Fruit fly (Drosophila melanogaster) whole organism, wandering third instar larva: ENCODE measurements around the gene pigeon.

Experiments
- Dfd ChIP-seq: fragments of >200 bp; optimal IDR thresholded peaks from 2 replicates; lab custom pipeline; 2017; ENCODE audit warnings: missing biosample characterization, missing genetic modification characterization
- GATAd ChIP-seq: sonication (Bioruptor generic); optimal IDR thresholded peaks from 2 replicates; lab custom pipeline; 2016; ENCODE audit warnings: missing biosample characterization, missing genetic modification characterization
- Hr83 ChIP-seq: fragments of 200-300 bp; sonication (Bioruptor generic); optimal IDR thresholded peaks from 2 replicates; lab custom pipeline; 2016; ENCODE audit warnings: missing biosample characterization, mild to moderate bottlenecking, missing genetic modification characterization, moderate library complexity; ENCODE audit not compliant: poor library complexity, severe bottlenecking
- pan ChIP-seq: fragments of >200 bp; optimal IDR thresholded peaks from 2 replicates; lab custom pipeline; 2017

DNA sequence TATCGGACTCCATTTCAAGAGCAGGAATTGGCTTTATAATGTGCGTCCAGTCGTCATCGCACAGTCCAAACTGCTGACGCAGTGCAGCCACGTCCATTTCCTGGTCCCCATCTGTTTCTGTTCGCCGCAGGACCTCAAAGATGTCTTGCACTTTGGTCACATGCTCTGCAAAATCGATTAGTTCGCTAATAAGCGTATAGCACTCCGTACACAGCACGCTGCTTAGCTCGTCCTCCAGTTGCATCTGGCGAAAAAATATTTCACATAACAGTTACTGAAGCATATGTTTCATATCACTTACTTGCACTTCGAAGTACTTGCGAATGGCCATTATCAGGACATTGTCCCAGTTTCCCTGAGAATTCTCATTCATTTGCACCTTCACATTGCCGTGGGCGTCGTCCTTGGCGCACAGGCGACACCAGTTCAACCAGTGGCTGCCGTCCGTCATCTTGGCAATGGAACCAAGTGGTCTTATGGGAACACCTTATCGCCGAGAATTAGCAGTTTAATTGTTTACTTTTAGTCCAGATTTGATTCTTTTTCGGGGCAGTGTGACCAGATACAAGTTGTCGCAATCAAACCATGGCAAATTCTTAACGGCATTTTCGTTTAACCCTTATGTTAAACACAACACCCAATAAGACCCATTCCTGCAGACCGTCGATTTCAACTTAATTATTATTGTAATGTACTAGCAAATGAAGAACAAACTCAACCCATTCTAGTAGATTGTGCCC, 4.5 kb upstream of the pigeon start, which contains the start of gene CG17568:
- TF ChIP-seq pan (no peak), Dfd (no peak), Hr83 (GFP tag; lab: Kevin White, UChicago) (no peak), GATAd (GFP tag; lab: Kevin White, UChicago) (no peak)
